Worm (Caenorhabditis elegans) whole organism, L2 larva: ENCODE results near the gene K02H11.9.

Experiments
- ama-1 ChIP-seq: fragments of 150-350 bp; optimal IDR thresholded peaks from 2 replicates; lab custom pipeline; 2018; ENCODE audit warnings: inconsistent platforms
- lsy-2 ChIP-seq, 2 experiments: fragments of 150-350 bp in 1 of 2; sonication (generic microtip) in 1 of 2; optimal IDR thresholded peaks; 2 replicates each; lab custom pipeline; 2014 to 2017; ENCODE audit warnings: missing biosample characterization in 2 of 2, missing genetic modification characterization in 2 of 2
- nhr-23 ChIP-seq: fragments of 150-350 bp; optimal IDR thresholded peaks from 2 replicates; lab custom pipeline; 2014; ENCODE audit warnings: missing biosample characterization, missing genetic modification reagents, missing genetic modification characterization
- nhr-237 ChIP-seq: fragments of 150-350 bp; optimal IDR thresholded peaks from 2 replicates; lab custom pipeline; 2014; ENCODE audit warnings: missing biosample characterization, missing genetic modification characterization

DNA sequence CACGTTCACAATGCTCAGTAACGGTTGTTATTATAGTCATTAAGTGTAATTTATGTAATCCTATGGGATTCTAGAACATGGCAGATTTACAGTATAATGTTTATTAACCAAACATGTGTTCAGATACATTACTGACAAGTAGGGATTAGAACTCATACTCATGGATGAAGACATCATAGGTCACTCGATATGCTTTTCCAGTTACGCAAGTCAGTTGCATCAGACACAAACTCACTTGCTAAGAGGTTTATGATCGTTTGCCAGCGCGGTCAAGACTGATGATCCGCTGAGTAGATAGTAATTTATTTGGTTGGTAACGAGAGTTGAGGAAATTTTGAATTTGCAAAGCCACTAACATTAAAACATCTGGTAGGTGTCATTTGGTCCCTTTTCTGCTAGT lies 37.7 kb upstream of the K02H11.9 start:
- TF ChIP-seq nhr-237 (tag; lab: Kevin White, UChicago), result no peak
- no peak for TF ChIP-seq lsy-2 (tag; optimal IDR thresholded peaks at IDR 0.05; lab: Kevin White, UChicago)
- no peak for TF ChIP-seq nhr-23 (tag; lab: Kevin White, UChicago)
- TF ChIP-seq ama-1 (lab: Kevin White, UChicago), result no peak
